Worm (Caenorhabditis elegans) whole organism, young adult: ENCODE results near the gene fbxc-20.

Experiments used
- B0336.3 ChIP-seq: fragments of 200-800 bp; sonication (Bioruptor generic); IDR thresholded peaks from 2 replicates; pipeline ENCODE4 v1.3.6; 2022; ENCODE audit warnings: missing genetic modification characterization, missing compliant biosample characterization
- C06A6.2 ChIP-seq: fragments of 200-800 bp; sonication (Bioruptor generic); conservative IDR thresholded peaks from 2 replicates; pipeline ENCODE4 v1.3.6; 2022; ENCODE audit warnings: missing genetic modification characterization, missing compliant biosample characterization
- D2030.7 ChIP-seq: fragments of 200-800 bp; sonication (Bioruptor generic); IDR thresholded peaks from 2 replicates; pipeline ENCODE4 v1.3.6; 2022; ENCODE audit warnings: missing genetic modification reagents, missing genetic modification characterization, missing compliant biosample characterization
- F37B4.10 ChIP-seq: fragments of 200-800 bp; sonication (Bioruptor generic); IDR thresholded peaks from 2 replicates; pipeline ENCODE4 v1.3.6; 2022; ENCODE audit warnings: missing genetic modification characterization, missing compliant biosample characterization
- K11D2.4 ChIP-seq: fragments of 200-800 bp; sonication (Bioruptor generic); IDR thresholded peaks from 2 replicates; pipeline ENCODE4 v1.3.6; 2022; ENCODE audit warnings: missing genetic modification reagents, missing genetic modification characterization, missing compliant biosample characterization
- Y53F4B.3 ChIP-seq: fragments of 200-800 bp; sonication (Bioruptor generic); IDR thresholded peaks from 2 replicates; pipeline ENCODE4 v1.3.6; 2022; ENCODE audit warnings: missing genetic modification reagents, missing genetic modification characterization, missing compliant biosample characterization
- Y56A3A.18 ChIP-seq: fragments of 200-800 bp; sonication (Bioruptor generic); IDR thresholded peaks from 2 replicates; pipeline ENCODE4 v1.3.6; 2022; ENCODE audit warnings: missing genetic modification reagents, missing genetic modification characterization, missing compliant biosample characterization
- Y79H2A.3 ChIP-seq: fragments of 200-800 bp; sonication (Bioruptor generic); conservative IDR thresholded peaks from 2 replicates; pipeline ENCODE4 v1.3.6; 2022; ENCODE audit warnings: missing genetic modification reagents, missing genetic modification characterization, missing compliant biosample characterization
- ZK185.1 ChIP-seq: sonication (generic microtip); optimal IDR thresholded peaks from 2 replicates; lab custom pipeline; 2016; ENCODE audit warnings: mild to moderate bottlenecking, missing genetic modification characterization, missing compliant biosample characterization; ENCODE audit not compliant: poor library complexity, severe bottlenecking
- aptf-3 ChIP-seq: fragments of 200-800 bp; sonication (Bioruptor generic); IDR thresholded peaks from 2 replicates; pipeline ENCODE4 v1.3.6; 2022; ENCODE audit warnings: missing genetic modification characterization, missing compliant biosample characterization
- athp-1 ChIP-seq: sonication (generic microtip); optimal IDR thresholded peaks from 2 replicates; lab custom pipeline; 2017; ENCODE audit warnings: mild to moderate bottlenecking, missing genetic modification characterization, missing compliant biosample characterization
- attf-6 ChIP-seq: fragments of 200-800 bp; sonication (Bioruptor generic); IDR thresholded peaks from 2 replicates; pipeline ENCODE4 v1.3.6; 2022; ENCODE audit warnings: missing genetic modification reagents, missing genetic modification characterization, missing compliant biosample characterization
- bed-2 ChIP-seq: fragments of 200-800 bp; sonication (Bioruptor generic); IDR thresholded peaks from 2 replicates; pipeline ENCODE4 v1.3.6; 2022; ENCODE audit warnings: missing genetic modification reagents, missing genetic modification characterization, missing compliant biosample characterization
- cebp-2 ChIP-seq: fragments of 200-800 bp; sonication (Bioruptor generic); IDR thresholded peaks from 2 replicates; pipeline ENCODE4 v1.3.6; 2022; ENCODE audit warnings: missing genetic modification characterization, missing compliant biosample characterization
- ceh-40 ChIP-seq: fragments of 200-800 bp; sonication (Bioruptor generic); IDR thresholded peaks from 2 replicates; pipeline ENCODE4 v1.3.6; 2022; ENCODE audit warnings: missing genetic modification characterization, missing compliant biosample characterization
- ceh-58 ChIP-seq: fragments of 200-800 bp; sonication (Bioruptor generic); IDR thresholded peaks from 2 replicates; pipeline ENCODE4 v1.3.6; 2022; ENCODE audit warnings: missing genetic modification characterization, missing compliant biosample characterization
- dpff-1 ChIP-seq: sonication (generic microtip); optimal IDR thresholded peaks from 2 replicates; lab custom pipeline; 2017; ENCODE audit warnings: mild to moderate bottlenecking, missing genetic modification characterization, missing compliant biosample characterization
- egrh-3 ChIP-seq: fragments of 200-800 bp; sonication (Bioruptor generic); IDR thresholded peaks from 2 replicates; pipeline ENCODE4 v1.3.6; 2022; ENCODE audit warnings: missing genetic modification reagents, missing genetic modification characterization, missing compliant biosample characterization
- ekl-4 ChIP-seq: fragments of 200-800 bp; sonication (Bioruptor generic); IDR thresholded peaks from 2 replicates; pipeline ENCODE4 v1.3.6; 2022; ENCODE audit warnings: missing genetic modification reagents, missing genetic modification characterization, missing compliant biosample characterization
- hrde-1 ChIP-seq: sonication (generic microtip); optimal IDR thresholded peaks from 2 replicates; lab custom pipeline; 2016; ENCODE audit warnings: missing genetic modification characterization, mild to moderate bottlenecking, missing compliant biosample characterization, moderate library complexity, missing genotype, missing genetic modification reagents, borderline replicate concordance
- lir-1 ChIP-seq: fragments of 200-800 bp; sonication (Bioruptor generic); conservative IDR thresholded peaks from 2 replicates; pipeline ENCODE4 v1.3.6; 2022; ENCODE audit warnings: missing genetic modification reagents, missing genetic modification characterization, missing compliant biosample characterization
- madf-3 ChIP-seq: fragments of 200-800 bp; sonication (Bioruptor generic); IDR thresholded peaks from 2 replicates; pipeline ENCODE4 v1.3.6; 2022; ENCODE audit warnings: missing genetic modification reagents, missing genetic modification characterization, missing compliant biosample characterization
- madf-6 ChIP-seq: fragments of 200-800 bp; sonication (Bioruptor generic); IDR thresholded peaks from 2 replicates; pipeline ENCODE4 v1.3.6; 2022; ENCODE audit warnings: missing genetic modification reagents, missing genetic modification characterization, missing compliant biosample characterization
- madf-8 ChIP-seq: fragments of 200-800 bp; sonication (Bioruptor generic); conservative IDR thresholded peaks from 2 replicates; pipeline ENCODE4 v1.3.6; 2022; ENCODE audit warnings: missing genetic modification reagents, missing genetic modification characterization, missing compliant biosample characterization
- mel-28 ChIP-seq: sonication (generic microtip); optimal IDR thresholded peaks from 2 replicates; lab custom pipeline; 2016; ENCODE audit warnings: borderline replicate concordance, mild to moderate bottlenecking, missing genetic modification characterization, missing compliant biosample characterization
- nhr-80 ChIP-seq: sonication (generic microtip); optimal IDR thresholded peaks from 2 replicates; lab custom pipeline; 2016; ENCODE audit warnings: missing genetic modification characterization, missing compliant biosample characterization
- pbrm-1 ChIP-seq: fragments of 200-800 bp; sonication (Bioruptor generic); IDR thresholded peaks from 2 replicates; pipeline ENCODE4 v1.3.6; 2022; ENCODE audit warnings: missing genetic modification reagents, missing genetic modification characterization, missing compliant biosample characterization
- pha-4 ChIP-seq: fragments of 150-350 bp; sonication (generic microtip); optimal IDR thresholded peaks from 2 replicates; lab custom pipeline; 2014; ENCODE audit warnings: missing biosample characterization, missing genetic modification reagents, missing genetic modification characterization
- rpc-1 ChIP-seq, 2 experiments: fragments of 150-350 bp in 1 of 2; sonication (generic microtip) in 1 of 2; optimal IDR thresholded peaks; 2 replicates each; lab custom pipeline; 2014 to 2018; ENCODE audit warnings: missing biosample characterization in 1 of 2, missing genetic modification characterization in 1 of 2, missing genetic modification reagents in 1 of 2, missing genotype in 1 of 2
- sea-2 ChIP-seq: fragments of 200-800 bp; sonication (Bioruptor generic); IDR thresholded peaks from 2 replicates; pipeline ENCODE4 v1.3.6; 2022; ENCODE audit warnings: missing genetic modification characterization, missing compliant biosample characterization
- tbp1 ChIP-seq: fragments of 200-800 bp; sonication (Bioruptor generic); optimal IDR thresholded peaks from 2 replicates; lab custom pipeline; 2018; ENCODE audit warnings: mild to moderate bottlenecking, missing genetic modification characterization, missing compliant biosample characterization
- unc-62 ChIP-seq: fragments of 150-350 bp; optimal IDR thresholded peaks from 2 replicates; lab custom pipeline; 2014; ENCODE audit warnings: missing biosample characterization, missing genetic modification reagents, missing genetic modification characterization
- xnd-1 ChIP-seq: sonication (generic microtip); optimal IDR thresholded peaks from 2 replicates; lab custom pipeline; 2016; ENCODE audit warnings: missing genotype, missing genetic modification reagents, missing genetic modification characterization, missing compliant biosample characterization
- ztf-22 ChIP-seq: fragments of 200-800 bp; sonication (Bioruptor generic); optimal IDR thresholded peaks from 2 replicates; lab custom pipeline; 2018; ENCODE audit warnings: mild to moderate bottlenecking, missing genetic modification characterization, moderate library complexity, missing compliant biosample characterization
- ztf-25 ChIP-seq: fragments of 200-800 bp; sonication (Bioruptor generic); IDR thresholded peaks from 2 replicates; pipeline ENCODE4 v1.3.6; 2022; ENCODE audit warnings: missing genetic modification reagents, missing genetic modification characterization, missing compliant biosample characterization
- ztf-28 ChIP-seq: fragments of 200-800 bp; sonication (Bioruptor generic); IDR thresholded peaks from 2 replicates; pipeline ENCODE4 v1.3.6; 2022; ENCODE audit warnings: missing genetic modification reagents, missing genetic modification characterization, missing compliant biosample characterization
- ztf-6 ChIP-seq: fragments of 200-800 bp; sonication (Bioruptor generic); IDR thresholded peaks from 2 replicates; pipeline ENCODE4 v1.3.6; 2022; ENCODE audit warnings: missing genetic modification reagents, missing genetic modification characterization, missing compliant biosample characterization

fbxc-20 gene

ce11 chrII:2421905-2422304 lies 3.0 kb downstream of the fbxc-20 start, which contains the start of gene F42G2.2:
Gene F42G2.2 (plus strand): TSS chrII:2422205.
- TF ChIP-seq madf-8 (no peak), xnd-1 (tag; lab: Kevin White, UChicago) (no peak), ztf-25 (GFP tag; lab: Robert Waterston, UW) (no peak), D2030.7 (GFP tag; lab: Robert Waterston, UW) (no peak), pbrm-1 (GFP tag; lab: Robert Waterston, UW) (no peak), ztf-22 (no peak), ceh-40 (GFP tag; lab: Robert Waterston, UW) (no peak), hrde-1 (tag; lab: Kevin White, UChicago) (no peak), C06A6.2 (GFP tag; lab: Robert Waterston, UW) (no peak), nhr-80 (tag; lab: Kevin White, UChicago) (no peak), tbp1 (GFP tag; lab: Kevin White, UChicago) (no peak), ztf-28 (no peak), mel-28 (tag; lab: Kevin White, UChicago) (no peak), madf-3 (GFP tag; lab: Robert Waterston, UW) (no peak), attf-6 (GFP tag; lab: Robert Waterston, UW) (no peak)

- TF ChIP-seq ceh-58 (GFP tag; lab: Robert Waterston, UW) = no peak
- TF ChIP-seq Y56A3A.18 (GFP tag; lab: Robert Waterston, UW) = no peak
- TF ChIP-seq ceh-40 (GFP tag; lab: Robert Waterston, UW) = no peak
- TF ChIP-seq egrh-3 (GFP tag; lab: Robert Waterston, UW) = no peak
- TF ChIP-seq F37B4.10 (GFP tag; lab: Robert Waterston, UW) = no peak
- TF ChIP-seq cebp-2 (GFP tag; lab: Robert Waterston, UW) = no peak
- no peak for TF ChIP-seq rpc-1 (optimal IDR thresholded peaks at IDR 0.05; lab: Kevin White, UChicago)
- no peak for TF ChIP-seq rpc-1 (tag; optimal IDR thresholded peaks at IDR 0.05; lab: Kevin White, UChicago)
- TF ChIP-seq ztf-25 (GFP tag; lab: Robert Waterston, UW) = no peak
- no peak for TF ChIP-seq pha-4 (tag; lab: Kevin White, UChicago)
- TF ChIP-seq ztf-6 = no peak
- TF ChIP-seq ekl-4 (GFP tag; lab: Robert Waterston, UW) = no peak
- no peak for TF ChIP-seq dpff-1 (tag; lab: Kevin White, UChicago)
- no peak for TF ChIP-seq bed-2 (GFP tag; lab: Robert Waterston, UW)
- no peak for TF ChIP-seq K11D2.4 (GFP tag; lab: Robert Waterston, UW)
- no peak for TF ChIP-seq aptf-3 (GFP tag; lab: Robert Waterston, UW)
- no peak for TF ChIP-seq madf-6 (GFP tag; lab: Robert Waterston, UW)
Observed at ce11 chrII:2422427-2422826, 3.5 kb downstream of the fbxc-20 start.

DNA sequence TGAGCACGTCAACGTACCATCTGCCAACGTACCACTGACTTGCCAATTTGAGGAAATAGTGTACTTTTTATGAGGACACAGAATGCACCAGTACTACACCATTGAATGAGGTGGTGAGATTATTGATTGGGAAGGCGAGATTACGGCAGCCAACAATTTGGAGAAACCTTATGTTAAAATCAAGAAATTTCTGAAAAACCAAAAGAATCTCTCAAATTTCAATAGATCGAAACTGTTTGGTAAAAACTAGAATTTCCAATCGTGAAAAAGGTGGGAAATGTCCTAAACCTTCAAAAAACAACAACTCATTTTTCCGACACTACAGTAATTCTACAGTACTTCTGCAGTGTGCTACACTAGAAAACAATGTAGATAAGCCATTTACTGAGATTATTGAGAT lies 13.0 kb downstream of the fbxc-20 start, which contains the start of gene ceh-86:
ceh-86 (minus strand) TSS at position 101 of the 400 bp plus-strand sequence.
- no peak for TF ChIP-seq K11D2.4 (GFP tag; lab: Robert Waterston, UW)
- no peak for TF ChIP-seq ZK185.1 (tag; lab: Kevin White, UChicago)
- TF ChIP-seq ztf-22 = no peak
- no peak for TF ChIP-seq Y79H2A.3 (GFP tag; lab: Robert Waterston, UW)
- TF ChIP-seq lir-1 (GFP tag; lab: Robert Waterston, UW) = no peak
- no peak for TF ChIP-seq sea-2 (GFP tag; lab: Robert Waterston, UW)
- no peak for TF ChIP-seq Y53F4B.3
- no peak for TF ChIP-seq unc-62 (GFP tag; lab: Kevin White, UChicago)
- no peak for TF ChIP-seq athp-1 (tag; lab: Kevin White, UChicago)
- TF ChIP-seq B0336.3 (GFP tag; lab: Robert Waterston, UW) = no peak
